Worm (Caenorhabditis elegans): ENCODE data around the gene dab-1.

The dab-1 gene

ce11 chrII:8173449-8173848 lies 48.7 kb upstream of the dab-1 start, which contains the start of the genes decr-1.3 and T05C12.1 (continued):
- TF ChIP-seq aptf-3 (GFP tag; IDR thresholded peaks at IDR 0.05), result no peak
- no peak for TF ChIP-seq F22D6.2 (tag; optimal IDR thresholded peaks at IDR 0.05)
- TF ChIP-seq egl-44 (GFP tag; IDR thresholded peaks at IDR 0.05), result no peak
- TF ChIP-seq F33H1.4 (GFP tag; IDR thresholded peaks at IDR 0.05), result no peak
- TF ChIP-seq F10E7.11 (tag; optimal IDR thresholded peaks at IDR 0.05), result no peak

- TF ChIP-seq B0019.2 (GFP tag; conservative IDR thresholded peaks at IDR 0.05) (no peak), ccch-3 (GFP tag; optimal IDR thresholded peaks at IDR 0.05) (no peak), F22D6.2 (tag; optimal IDR thresholded peaks at IDR 0.05) (no peak), pbrm-1 (GFP tag; IDR thresholded peaks at IDR 0.05) (no peak), B0336.3 (GFP tag; IDR thresholded peaks at IDR 0.05) (no peak), fkh-3 (tag; optimal IDR thresholded peaks at IDR 0.05) (no peak), nfyb-1 (GFP tag; IDR thresholded peaks at IDR 0.05) (no peak), snpc-3.4 (tag; optimal IDR thresholded peaks at IDR 0.05) (no peak), chd-7 (tag; optimal IDR thresholded peaks at IDR 0.05) (no peak), F33H1.4 (GFP tag; IDR thresholded peaks at IDR 0.05) (no peak), egl-18 (GFP tag; IDR thresholded peaks at IDR 0.05) (no peak), sptf-2 (GFP tag; optimal IDR thresholded peaks at IDR 0.05) (no peak), rpc-1 (optimal IDR thresholded peaks at IDR 0.05) (no peak), rpc-1 (tag; optimal IDR thresholded peaks at IDR 0.05) (no peak), bed-1 (GFP tag; IDR thresholded peaks at IDR 0.05) (no peak), tlf-1 (GFP tag; optimal IDR thresholded peaks at IDR 0.05) (no peak), madf-10 (tag; optimal IDR thresholded peaks at IDR 0.05) (no peak)
Measured at ce11 chrII:8174148-8174547, 48.0 kb upstream of the dab-1 start.

ce11 chrII:8177095-8177494 lies 45.1 kb upstream of the dab-1 start, which contains the start of gene acr-14:
acr-14 (minus strand) TSS chrII:8177195.
- TF ChIP-seq F49E8.2 (tag; optimal IDR thresholded peaks at IDR 0.05; ENCODE audit: insufficient read depth) (no peak), B0035.1 (tag; optimal IDR thresholded peaks at IDR 0.05) (no peak), dox-1 (GFP tag; IDR thresholded peaks at IDR 0.05) (no peak), snpc-3.4 (tag; optimal IDR thresholded peaks at IDR 0.05) (no peak), B0261.1 (tag; optimal IDR thresholded peaks at IDR 0.05) (no peak), nfya-2 (GFP tag; IDR thresholded peaks at IDR 0.05) (no peak), ceh-40 (GFP tag; IDR thresholded peaks at IDR 0.05) (no peak), tbx-9 (tag; optimal IDR thresholded peaks at IDR 0.05; ENCODE audit: borderline replicate concordance) (no peak), lin-26 (GFP tag; IDR thresholded peaks at IDR 0.05) (no peak), rcor-1 (GFP tag; IDR thresholded peaks at IDR 0.05) (no peak), hlh-26 (GFP tag; conservative IDR thresholded peaks at IDR 0.05) (no peak), lin-54 (GFP tag; optimal IDR thresholded peaks at IDR 0.05) (no peak), F39B2.1 (GFP tag; IDR thresholded peaks at IDR 0.05) (no peak), gei-17 (GFP tag; optimal IDR thresholded peaks at IDR 0.05) (no peak), repo-1 (tag; optimal IDR thresholded peaks at IDR 0.05) (no peak), madf-6 (GFP tag; IDR thresholded peaks at IDR 0.05) (no peak), D2030.7 (GFP tag; IDR thresholded peaks at IDR 0.05) (no peak), cebp-1 (GFP tag; IDR thresholded peaks at IDR 0.05) (no peak), cebp-1 (tag; optimal IDR thresholded peaks at IDR 0.05) (no peak), let-607 (tag; optimal IDR thresholded peaks at IDR 0.05) (no peak)

All from whole organism, young adult.